Fruit fly (Drosophila melanogaster): Measurements from ENCODE around the gene MED30.

DNA sequence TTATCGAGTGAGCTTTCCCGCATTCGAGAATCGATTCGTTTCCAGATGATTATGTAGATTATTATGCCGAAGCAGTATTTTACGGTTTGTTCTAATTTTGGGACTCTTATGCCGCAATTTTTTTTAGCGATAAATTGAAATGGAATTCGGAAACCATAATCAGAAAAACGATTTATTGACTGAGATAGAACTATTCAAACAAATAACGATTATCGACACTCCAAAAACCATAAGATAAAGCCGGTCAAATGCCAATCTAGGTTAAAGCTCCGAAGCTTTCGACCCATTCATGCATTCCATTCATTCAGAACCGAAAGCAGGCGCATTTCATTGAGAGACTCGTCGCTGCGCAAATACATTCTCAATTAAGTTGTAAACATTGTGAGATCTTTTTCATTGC is 6.4 kb downstream of the MED30 start:
- TF ChIP-seq dl (GFP tag; optimal IDR thresholded peaks at IDR 0.05; ENCODE audit: insufficient read depth in 1 of 2, partially characterized antibody in 2 of 2) = no peak
- TF ChIP-seq Abd-B (GFP tag; optimal IDR thresholded peaks at IDR 0.05) = no peak
- TF ChIP-seq Dfd (GFP tag; optimal IDR thresholded peaks at IDR 0.05) = no peak
- TF ChIP-seq lola (GFP tag; optimal IDR thresholded peaks at IDR 0.05) = no peak
- TF ChIP-seq pan (optimal IDR thresholded peaks at IDR 0.05) = no peak
- no peak for TF ChIP-seq h (GFP tag; optimal IDR thresholded peaks at IDR 0.05)
